Fruit fly (Drosophila melanogaster) whole organism, adult: ENCODE data around the gene hid.

Experiments
- CG12768 ChIP-seq: fragments of 200-800 bp; sonication (Bioruptor generic); optimal IDR thresholded peaks from 2 replicates; lab custom pipeline; 2017; ENCODE audit warnings: missing biosample characterization, missing genetic modification characterization, mild to moderate bottlenecking, moderate library complexity, missing genetic modification reagents
- CG7045 ChIP-seq: fragments of 200-800 bp; sonication (Bioruptor generic); optimal IDR thresholded peaks from 2 replicates; lab custom pipeline; 2017; ENCODE audit warnings: missing biosample characterization, mild to moderate bottlenecking, missing genetic modification characterization
- CG7101 ChIP-seq: fragments of 200-800 bp; sonication (Bioruptor generic); optimal IDR thresholded peaks from 2 replicates; lab custom pipeline; 2018; ENCODE audit warnings: missing biosample characterization, mild to moderate bottlenecking, missing genetic modification characterization, moderate library complexity
- Hr96 ChIP-seq: fragments of 200-800 bp; sonication (Bioruptor generic); optimal IDR thresholded peaks from 2 replicates; lab custom pipeline; 2016; ENCODE audit warnings: missing biosample characterization, missing genetic modification characterization
- pad ChIP-seq: fragments of 200-800 bp; sonication (Bioruptor generic); optimal IDR thresholded peaks from 3 replicates; lab custom pipeline; 2017; ENCODE audit warnings: missing biosample characterization, missing genetic modification characterization, mild to moderate bottlenecking, moderate library complexity, missing genetic modification reagents

DNA sequence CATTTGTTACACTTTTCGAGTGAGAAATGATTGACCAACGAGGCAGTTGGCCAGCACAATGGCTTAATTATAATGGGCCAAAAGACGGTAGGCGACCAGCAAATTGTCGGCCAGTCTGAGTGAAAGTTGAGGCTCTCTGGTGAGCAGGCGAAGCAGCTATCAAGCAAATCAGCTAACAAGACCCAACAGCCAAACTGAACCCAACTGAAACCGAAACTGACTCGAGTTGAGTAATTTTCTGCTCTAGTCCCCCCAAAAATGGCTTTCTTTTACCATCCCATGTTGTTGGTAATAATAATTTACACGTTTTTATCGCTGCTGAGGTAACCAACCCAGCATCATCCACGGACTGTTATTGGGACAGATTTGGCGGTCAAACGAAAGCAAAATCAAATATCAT, 22.3 kb downstream of the hid start:
- TF ChIP-seq Hr96 = no peak
- no peak for TF ChIP-seq CG12768 (GFP tag; lab: Kevin White, UChicago)
- TF ChIP-seq CG7101 (tag; lab: Kevin White, UChicago) = no peak
- no peak for TF ChIP-seq CG7045 (GFP tag; lab: Kevin White, UChicago)
- no peak for TF ChIP-seq pad
